Worm (Caenorhabditis elegans) whole organism, L3 larva: Measurements from ENCODE around the gene npr-3.
A peak's percentile ranks its signal among the peaks of the same experiment; 100 is the strongest.

ENCODE experiments used
- ZK546.5 ChIP-seq: sonication (generic microtip); optimal IDR thresholded peaks from 2 replicates; lab custom pipeline; 2017; ENCODE audit warnings: missing biosample characterization, missing genetic modification characterization
- aly-2 ChIP-seq: fragments of 150-350 bp; optimal IDR thresholded peaks from 2 replicates; lab custom pipeline; 2014; ENCODE audit warnings: missing biosample characterization, missing genetic modification characterization
- ceh-16 ChIP-seq: sonication (generic microtip); optimal IDR thresholded peaks from 2 replicates; lab custom pipeline; 2017; ENCODE audit warnings: missing biosample characterization, missing genetic modification characterization
- ceh-28 ChIP-seq: fragments of 150-350 bp; optimal IDR thresholded peaks from 2 replicates; lab custom pipeline; 2014; ENCODE audit warnings: missing biosample characterization, missing genetic modification reagents, missing genetic modification characterization
- ceh-9 ChIP-seq: sonication (generic microtip); optimal IDR thresholded peaks from 2 replicates; lab custom pipeline; 2018; ENCODE audit warnings: missing biosample characterization, missing genetic modification characterization
- egl-27 ChIP-seq: sonication (generic microtip); optimal IDR thresholded peaks from 4 replicates; lab custom pipeline; 2017; ENCODE audit warnings: missing biosample characterization, missing genetic modification reagents, missing genetic modification characterization
- elt-1 ChIP-seq: fragments of 150-350 bp; optimal IDR thresholded peaks from 2 replicates; lab custom pipeline; 2014; ENCODE audit warnings: missing biosample characterization, missing genetic modification characterization
- elt-2 ChIP-seq: sonication (generic microtip); optimal IDR thresholded peaks from 2 replicates; lab custom pipeline; 2016; ENCODE audit warnings: missing genetic modification reagents, mild to moderate bottlenecking, missing genetic modification characterization, missing compliant biosample characterization
- elt-3 ChIP-seq, 3 experiments: fragments of 150-350 bp in 1 of 3; sonication (generic microtip) in 2 of 3; optimal IDR thresholded peaks; 2 replicates in 2 of 3; 4 replicates in 1 of 3; lab custom pipeline; 2014 to 2017; ENCODE audit warnings: missing biosample characterization in 3 of 3, missing genetic modification characterization in 3 of 3
- fkh-10 ChIP-seq: sonication (generic microtip); optimal IDR thresholded peaks from 2 replicates; lab custom pipeline; 2017; ENCODE audit warnings: missing biosample characterization, missing genetic modification reagents, missing genetic modification characterization
- fkh-2 ChIP-seq: fragments of 150-350 bp; optimal IDR thresholded peaks from 2 replicates; lab custom pipeline; 2014; ENCODE audit warnings: missing biosample characterization, missing genetic modification reagents, missing genetic modification characterization
- fos-1 ChIP-seq: fragments of 150-350 bp; optimal IDR thresholded peaks from 2 replicates; lab custom pipeline; 2014; ENCODE audit warnings: missing biosample characterization, missing genetic modification characterization
- hmg-11 ChIP-seq: sonication (generic microtip); optimal IDR thresholded peaks from 2 replicates; lab custom pipeline; 2016; ENCODE audit warnings: missing genetic modification characterization, missing compliant biosample characterization
- lin-15B ChIP-seq: fragments of 150-350 bp; optimal IDR thresholded peaks from 2 replicates; lab custom pipeline; 2014; ENCODE audit warnings: missing biosample characterization, missing genetic modification characterization
- lin-39 ChIP-seq: fragments of 150-350 bp; optimal IDR thresholded peaks from 2 replicates; lab custom pipeline; 2018; ENCODE audit warnings: missing biosample characterization, missing genetic modification reagents, missing genetic modification characterization
- lsy-12 ChIP-seq: sonication (generic microtip); optimal IDR thresholded peaks from 2 replicates; lab custom pipeline; 2016; ENCODE audit warnings: mild to moderate bottlenecking, missing genetic modification characterization, missing compliant biosample characterization
- nhr-11 ChIP-seq: fragments of 150-350 bp; optimal IDR thresholded peaks from 2 replicates; lab custom pipeline; 2014; ENCODE audit warnings: missing biosample characterization, missing genetic modification characterization
- nhr-23 ChIP-seq: fragments of 150-350 bp; optimal IDR thresholded peaks from 2 replicates; lab custom pipeline; 2014; ENCODE audit warnings: missing biosample characterization, missing genetic modification reagents, missing genetic modification characterization
- nhr-28 ChIP-seq: fragments of 150-350 bp; optimal IDR thresholded peaks from 2 replicates; lab custom pipeline; 2014; ENCODE audit warnings: missing biosample characterization, missing genetic modification characterization
- nhr-77 ChIP-seq: fragments of 150-350 bp; optimal IDR thresholded peaks from 2 replicates; lab custom pipeline; 2014; ENCODE audit warnings: missing biosample characterization, missing genetic modification characterization
- pqm-1 ChIP-seq: fragments of 150-350 bp; optimal IDR thresholded peaks from 2 replicates; lab custom pipeline; 2017; ENCODE audit warnings: missing biosample characterization, missing genetic modification characterization, inconsistent platforms
- tbx-2 ChIP-seq: sonication (generic microtip); optimal IDR thresholded peaks from 2 replicates; lab custom pipeline; 2016; ENCODE audit warnings: mild to moderate bottlenecking, missing genetic modification characterization, missing compliant biosample characterization
- unc-62 ChIP-seq: fragments of 150-350 bp; sonication (generic microtip); optimal IDR thresholded peaks from 4 replicates; lab custom pipeline; 2014; ENCODE audit warnings: missing biosample characterization, missing genetic modification reagents, missing genetic modification characterization
- zag-1 ChIP-seq: fragments of 150-350 bp; optimal IDR thresholded peaks from 2 replicates; lab custom pipeline; 2014; ENCODE audit warnings: missing biosample characterization, missing genetic modification characterization
- ztf-11 ChIP-seq: fragments of 150-350 bp; optimal IDR thresholded peaks from 2 replicates; lab custom pipeline; 2014; ENCODE audit warnings: missing biosample characterization, missing genetic modification characterization
- ztf-4 ChIP-seq: fragments of 150-350 bp; optimal IDR thresholded peaks from 2 replicates; lab custom pipeline; 2014; ENCODE audit warnings: missing biosample characterization, missing genetic modification characterization

The npr-3 gene

DNA sequence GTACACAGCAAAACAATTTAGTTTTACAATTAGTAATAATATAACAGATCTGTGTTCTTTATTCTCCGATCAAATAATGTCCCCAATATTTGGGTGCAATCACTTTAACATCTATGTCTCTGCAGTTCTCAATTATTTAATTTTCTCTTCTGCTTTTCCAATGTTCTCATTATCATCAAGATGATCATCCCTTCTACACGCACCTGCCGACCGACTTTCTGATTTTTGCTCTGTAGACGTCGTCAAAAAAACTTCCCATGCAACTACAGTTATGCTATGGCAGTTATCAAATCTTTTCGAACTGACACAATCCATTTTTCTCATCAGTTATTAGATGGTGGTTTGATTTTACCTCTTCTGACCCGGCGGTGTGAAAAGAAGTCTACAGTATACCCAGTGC lies 43.9 kb downstream of the npr-3 start:
- TF ChIP-seq zag-1 (tag; lab: Kevin White, UChicago), result no peak
- no peak for TF ChIP-seq nhr-11
- peak; percentile 53 for TF ChIP-seq nhr-23 (tag; lab: Kevin White, UChicago)
- TF ChIP-seq ceh-28 (tag; lab: Kevin White, UChicago), result peak; percentile 13
- TF ChIP-seq, all 47 proteins: peak for 2

DNA sequence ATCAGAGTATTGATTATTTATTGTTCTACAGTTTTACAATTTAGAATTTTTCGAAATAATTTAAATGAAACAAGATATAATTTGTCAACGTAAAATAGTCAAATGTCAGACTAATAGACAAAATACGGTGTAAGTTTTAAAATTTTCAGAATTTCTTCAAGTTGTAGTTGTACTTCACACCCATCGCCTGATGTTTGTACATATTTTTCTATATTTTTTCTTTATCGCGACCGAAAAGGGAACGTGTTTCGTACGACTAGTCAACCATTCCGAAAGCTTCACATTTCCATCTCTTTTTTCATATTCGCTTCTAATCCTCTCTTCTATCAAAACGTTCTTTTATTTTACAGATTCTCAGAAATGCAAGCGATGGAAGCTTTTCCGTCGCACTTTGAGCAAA lies 44.6 kb downstream of the npr-3 start, which contains the start of gene twk-25:
TSS of gene twk-25 (plus strand) at position 301 of the 400 bp plus-strand sequence.
- TF ChIP-seq ZK546.5 (tag; lab: Kevin White, UChicago) (no peak), ceh-16 (tag; lab: Kevin White, UChicago) (no peak), fkh-2 (tag; lab: Kevin White, UChicago) (no peak), fos-1 (tag; lab: Kevin White, UChicago) (no peak), elt-3 (tag; optimal IDR thresholded peaks at IDR 0.05; lab: Kevin White, UChicago) (no peak), hmg-11 (tag; lab: Kevin White, UChicago) (no peak), unc-62 (GFP tag; lab: Kevin White, UChicago) (no peak), fkh-10 (GFP tag; lab: Kevin White, UChicago) (no peak), aly-2 (tag; lab: Kevin White, UChicago) (no peak), ztf-11 (no peak), egl-27 (tag; lab: Kevin White, UChicago) (no peak), lsy-12 (tag; lab: Kevin White, UChicago) (no peak), lin-15B (tag; lab: Kevin White, UChicago) (no peak), lin-39 (tag; lab: Kevin White, UChicago) (no peak), tbx-2 (tag; lab: Kevin White, UChicago) (no peak), pqm-1 (tag; lab: Kevin White, UChicago) (no peak), nhr-11 (no peak)

DNA sequence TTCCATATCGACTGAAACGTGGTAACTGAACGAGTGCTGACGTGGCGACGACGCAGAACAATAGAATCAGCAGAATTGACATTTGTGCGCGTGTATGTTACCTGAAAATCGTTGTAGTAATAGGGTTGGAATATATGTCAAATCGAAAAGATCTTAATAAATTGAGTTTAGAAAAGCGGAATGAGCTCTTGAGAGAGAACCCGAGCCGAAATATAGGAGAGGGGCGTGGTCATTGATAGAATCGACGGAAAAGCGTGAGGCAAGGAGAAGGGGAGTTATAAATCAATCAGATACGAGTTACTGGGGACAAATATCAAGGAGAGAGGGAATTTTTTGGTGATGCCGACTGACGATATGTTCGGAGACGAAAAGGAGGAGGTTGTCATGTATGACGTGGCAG lies 50.9 kb downstream of the npr-3 start, which contains the start of gene M04B2.6:
TSS of gene M04B2.6 (minus strand) at position 101 of the 400 bp plus-strand sequence.
- no peak for TF ChIP-seq elt-1 (tag; lab: Kevin White, UChicago)
- no peak for TF ChIP-seq elt-2
- no peak for TF ChIP-seq nhr-28 (tag; lab: Kevin White, UChicago)
- no peak for TF ChIP-seq ztf-4 (tag; lab: Kevin White, UChicago)
- TF ChIP-seq ceh-9 (tag; lab: Kevin White, UChicago), result no peak
- no peak for TF ChIP-seq nhr-77
